Fruit fly (Drosophila melanogaster): Measurements from ENCODE around the gene Mrgn1.

DNA sequence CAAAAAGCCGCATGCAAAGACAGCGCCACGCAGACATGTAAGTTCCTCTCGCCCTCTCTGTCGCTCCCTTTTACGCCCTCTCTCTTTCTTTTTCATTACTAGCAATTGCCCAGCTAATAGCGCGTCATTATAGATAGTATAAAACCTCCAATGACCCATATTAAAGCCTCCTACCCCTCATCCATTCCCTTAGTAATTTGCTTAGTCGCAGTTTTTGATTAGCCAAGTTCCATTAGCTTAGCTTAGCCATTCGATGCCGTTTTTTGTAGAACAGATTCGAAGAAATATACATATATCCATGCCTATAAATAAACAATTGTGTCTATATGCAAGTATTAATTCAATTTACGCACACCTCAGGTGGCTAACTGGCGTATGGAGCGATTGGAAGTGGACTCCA is 49.0 kb upstream of the Mrgn1 start:
- no peak for TF ChIP-seq Dfd (GFP tag; optimal IDR thresholded peaks at IDR 0.05)
- TF ChIP-seq Hnf4 (GFP tag; optimal IDR thresholded peaks at IDR 0.05), result no peak
- no peak for TF ChIP-seq jim (GFP tag; optimal IDR thresholded peaks at IDR 0.05)

All from whole organism, wandering third instar larva.